Worm (Caenorhabditis elegans) whole organism, mixed stage, embryonic: Measurements from ENCODE around the gene F49E2.5.

ENCODE experiments used
- M03D4.4 ChIP-seq: sonication (generic microtip); optimal IDR thresholded peaks from 2 replicates; lab custom pipeline; 2017; ENCODE audit warnings: mild to moderate bottlenecking, missing genetic modification characterization, missing compliant biosample characterization
- bed-3 ChIP-seq: fragments of 200-800 bp; sonication (Bioruptor generic); optimal IDR thresholded peaks from 3 replicates; lab custom pipeline; 2018; ENCODE audit warnings: mild to moderate bottlenecking, missing genetic modification characterization, moderate library complexity, missing compliant biosample characterization
- blmp-1 ChIP-seq: fragments of 150-350 bp; optimal IDR thresholded peaks from 2 replicates; lab custom pipeline; 2014; ENCODE audit warnings: missing biosample characterization, missing genetic modification characterization
- ceh-39 ChIP-seq: fragments of 150-350 bp; optimal IDR thresholded peaks from 2 replicates; lab custom pipeline; 2014; ENCODE audit warnings: missing biosample characterization, missing genetic modification characterization
- ceh-43 ChIP-seq: fragments of 200-800 bp; sonication (Bioruptor generic); optimal IDR thresholded peaks from 2 replicates; lab custom pipeline; 2018; ENCODE audit warnings: mild to moderate bottlenecking, missing genetic modification characterization, moderate library complexity, missing compliant biosample characterization
- ceh-83 ChIP-seq: fragments of 200-800 bp; sonication (Bioruptor generic); optimal IDR thresholded peaks from 2 replicates; lab custom pipeline; 2018; ENCODE audit warnings: mild to moderate bottlenecking, missing genetic modification characterization, missing compliant biosample characterization
- ces-1 ChIP-seq: fragments of 150-350 bp; optimal IDR thresholded peaks from 2 replicates; lab custom pipeline; 2014; ENCODE audit warnings: missing biosample characterization, missing genetic modification reagents, missing genetic modification characterization
- cnd-1 ChIP-seq: fragments of 200-800 bp; sonication (Bioruptor generic); optimal IDR thresholded peaks from 2 replicates; lab custom pipeline; 2018; ENCODE audit warnings: mild to moderate bottlenecking, missing genetic modification characterization, missing compliant biosample characterization
- drap-1 ChIP-seq: fragments of 200-800 bp; sonication (Bioruptor generic); optimal IDR thresholded peaks from 3 replicates; lab custom pipeline; 2018; ENCODE audit warnings: mild to moderate bottlenecking, missing genetic modification characterization, missing compliant biosample characterization
- elt-1 ChIP-seq: sonication (generic microtip); optimal IDR thresholded peaks from 2 replicates; lab custom pipeline; 2017; ENCODE audit warnings: missing genetic modification characterization, mild to moderate bottlenecking, missing compliant biosample characterization, antibody characterized with exemption, moderate library complexity, borderline replicate concordance; ENCODE audit not compliant: insufficient read depth
- elt-3 ChIP-seq: fragments of 150-350 bp; optimal IDR thresholded peaks from 2 replicates; lab custom pipeline; 2014; ENCODE audit warnings: missing biosample characterization, missing genetic modification characterization
- flh-1 ChIP-seq: fragments of 200-800 bp; sonication (Bioruptor generic); optimal IDR thresholded peaks from 2 replicates; lab custom pipeline; 2018; ENCODE audit warnings: mild to moderate bottlenecking, missing genetic modification characterization, moderate library complexity, missing compliant biosample characterization
- ham-2 ChIP-seq: fragments of 200-800 bp; sonication (Bioruptor generic); optimal IDR thresholded peaks from 2 replicates; lab custom pipeline; 2018; ENCODE audit warnings: mild to moderate bottlenecking, missing genetic modification characterization, missing compliant biosample characterization
- hlh-1 ChIP-seq: fragments of 150-350 bp; optimal IDR thresholded peaks from 2 replicates; lab custom pipeline; 2014; ENCODE audit warnings: missing biosample characterization, missing genetic modification reagents, missing genetic modification characterization
- lin-13 ChIP-seq: fragments of 150-350 bp; optimal IDR thresholded peaks from 2 replicates; lab custom pipeline; 2014; ENCODE audit warnings: missing biosample characterization, missing genetic modification characterization
- lin-32 ChIP-seq: fragments of 200-800 bp; sonication (Bioruptor generic); optimal IDR thresholded peaks from 2 replicates; lab custom pipeline; 2018; ENCODE audit warnings: mild to moderate bottlenecking, missing genetic modification characterization, missing compliant biosample characterization
- lsy-2 ChIP-seq: fragments of 150-350 bp; optimal IDR thresholded peaks from 2 replicates; lab custom pipeline; 2014; ENCODE audit warnings: missing biosample characterization, missing genetic modification characterization
- mls-2 ChIP-seq: sonication (generic microtip); optimal IDR thresholded peaks from 2 replicates; lab custom pipeline; 2016; ENCODE audit warnings: mild to moderate bottlenecking, missing genetic modification characterization, moderate library complexity, missing compliant biosample characterization
- nhr-12 ChIP-seq: fragments of 150-350 bp; optimal IDR thresholded peaks from 2 replicates; lab custom pipeline; 2014; ENCODE audit warnings: missing biosample characterization, missing genetic modification characterization
- nhr-2 ChIP-seq: fragments of 150-350 bp; optimal IDR thresholded peaks from 2 replicates; lab custom pipeline; 2014; ENCODE audit warnings: missing biosample characterization, missing genetic modification characterization
- nhr-237 ChIP-seq: fragments of 150-350 bp; optimal IDR thresholded peaks from 2 replicates; lab custom pipeline; 2014; ENCODE audit warnings: missing biosample characterization, missing genetic modification characterization
- nhr-76 ChIP-seq: sonication (generic microtip); optimal IDR thresholded peaks from 2 replicates; lab custom pipeline; 2017; ENCODE audit warnings: missing biosample characterization, missing genetic modification characterization
- pha-4 ChIP-seq: fragments of 150-350 bp; optimal IDR thresholded peaks from 2 replicates; lab custom pipeline; 2018; ENCODE audit warnings: missing biosample characterization, missing genetic modification reagents, missing genetic modification characterization
- sem-2 ChIP-seq: fragments of 200-800 bp; sonication (Bioruptor generic); optimal IDR thresholded peaks from 2 replicates; lab custom pipeline; 2018; ENCODE audit warnings: mild to moderate bottlenecking, missing genetic modification characterization, missing compliant biosample characterization
- snpc-4 ChIP-seq: fragments of 150-350 bp; optimal IDR thresholded peaks from 2 replicates; lab custom pipeline; 2014; ENCODE audit warnings: missing biosample characterization, missing genetic modification characterization
- sptf-1 ChIP-seq: sonication (generic microtip); optimal IDR thresholded peaks from 2 replicates; lab custom pipeline; 2017; ENCODE audit warnings: mild to moderate bottlenecking, missing genetic modification characterization, moderate library complexity, missing compliant biosample characterization
- tbx-8 ChIP-seq: fragments of 200-800 bp; sonication (Bioruptor generic); optimal IDR thresholded peaks from 2 replicates; lab custom pipeline; 2018; ENCODE audit warnings: mild to moderate bottlenecking, missing genetic modification characterization, moderate library complexity, missing compliant biosample characterization
- unc-120 ChIP-seq: sonication (generic microtip); optimal IDR thresholded peaks from 2 replicates; lab custom pipeline; 2017; ENCODE audit warnings: missing genetic modification characterization, missing compliant biosample characterization; ENCODE audit not compliant: poor library complexity, severe bottlenecking
- unc-39 ChIP-seq: fragments of 150-350 bp; optimal IDR thresholded peaks from 2 replicates; lab custom pipeline; 2014; ENCODE audit warnings: missing biosample characterization, missing genetic modification characterization
- unc-62 ChIP-seq: fragments of 150-350 bp; optimal IDR thresholded peaks from 2 replicates; lab custom pipeline; 2014; ENCODE audit warnings: missing biosample characterization, missing genetic modification reagents, missing genetic modification characterization
- zip-8 ChIP-seq: fragments of 150-350 bp; optimal IDR thresholded peaks from 2 replicates; lab custom pipeline; 2014; ENCODE audit warnings: missing biosample characterization, missing genetic modification characterization
- ztf-11 ChIP-seq: fragments of 150-350 bp; optimal IDR thresholded peaks from 2 replicates; lab custom pipeline; 2014; ENCODE audit warnings: missing biosample characterization, missing genetic modification characterization

F49E2.5 gene

DNA sequence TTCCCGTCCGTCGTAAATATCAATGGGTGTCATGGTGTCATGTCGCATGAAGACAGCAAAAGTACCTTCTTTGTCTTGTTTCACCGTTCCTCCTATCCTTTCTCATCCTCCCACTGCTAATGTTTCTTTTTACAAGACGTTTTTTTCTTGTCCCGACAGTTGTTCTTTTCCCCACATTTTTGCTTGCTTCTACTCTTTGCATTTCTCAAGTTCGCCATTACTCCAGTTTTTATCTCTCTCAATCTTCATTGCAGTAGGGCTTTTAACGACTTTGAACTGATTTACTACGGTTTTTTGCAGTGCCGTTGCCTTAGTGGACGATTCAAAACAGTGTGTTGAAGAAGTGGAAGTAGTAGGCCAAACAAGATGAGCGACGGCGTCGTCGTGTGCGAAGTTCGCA, 14.1 kb upstream of the F49E2.5 start, which contains the start of gene C07B5.4:
C07B5.4 (plus strand) TSS at position 301 of the 400 bp plus-strand sequence.
- no peak for TF ChIP-seq ceh-39
- TF ChIP-seq M03D4.4 (tag; lab: Kevin White, UChicago): no peak
- no peak for TF ChIP-seq nhr-12
- no peak for TF ChIP-seq hlh-1 (tag; lab: Kevin White, UChicago)
- no peak for TF ChIP-seq mls-2 (tag; lab: Kevin White, UChicago)
- no peak for TF ChIP-seq blmp-1
- no peak for TF ChIP-seq pha-4 (tag; lab: Kevin White, UChicago)
- no peak for TF ChIP-seq unc-120
- no peak for TF ChIP-seq zip-8 (tag; lab: Kevin White, UChicago)
- no peak for TF ChIP-seq lsy-2 (tag; lab: Kevin White, UChicago)
- TF ChIP-seq sptf-1 (tag; lab: Kevin White, UChicago): no peak
- no peak for TF ChIP-seq lin-32 (GFP tag; lab: Kevin White, UChicago)
- TF ChIP-seq elt-1 (tag; lab: Kevin White, UChicago): no peak
- no peak for TF ChIP-seq bed-3 (GFP tag; lab: Kevin White, UChicago)
- no peak for TF ChIP-seq flh-1
- no peak for TF ChIP-seq sem-2 (GFP tag; lab: Kevin White, UChicago)
- TF ChIP-seq ceh-83 (GFP tag; lab: Kevin White, UChicago): no peak
- no peak for TF ChIP-seq drap-1 (GFP tag; lab: Kevin White, UChicago)

DNA sequence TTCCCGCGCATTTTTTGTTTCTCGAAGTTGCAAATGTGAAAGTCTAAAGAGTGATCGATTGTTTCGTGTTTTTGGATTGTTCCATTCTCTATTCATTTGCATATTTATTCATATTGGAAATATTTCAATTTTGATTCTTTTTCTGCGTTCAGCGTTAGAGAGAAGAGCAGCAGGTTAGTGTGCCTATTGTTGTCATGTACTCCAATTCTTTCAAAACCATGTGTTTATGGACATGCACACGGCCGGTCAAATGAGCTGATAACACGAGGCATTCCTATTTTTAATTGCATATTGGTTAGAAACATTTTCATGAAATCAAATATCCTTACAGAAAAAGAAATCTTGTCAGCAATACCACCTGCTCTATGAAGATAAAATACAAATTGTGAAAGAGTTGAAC, 11.8 kb upstream of the F49E2.5 start:
- TF ChIP-seq ceh-39: no peak
- TF ChIP-seq M03D4.4 (tag; lab: Kevin White, UChicago): no peak
- TF ChIP-seq nhr-237 (tag; lab: Kevin White, UChicago): no peak
- no peak for TF ChIP-seq tbx-8
- no peak for TF ChIP-seq ceh-43 (GFP tag; lab: Kevin White, UChicago)
- TF ChIP-seq lsy-2 (tag; lab: Kevin White, UChicago): no peak
- no peak for TF ChIP-seq bed-3 (GFP tag; lab: Kevin White, UChicago)
- TF ChIP-seq hlh-1 (tag; lab: Kevin White, UChicago): no peak
- no peak for TF ChIP-seq blmp-1
- TF ChIP-seq cnd-1 (tag; lab: Kevin White, UChicago): no peak
- TF ChIP-seq elt-3: no peak
- no peak for TF ChIP-seq flh-1
- no peak for TF ChIP-seq unc-120
- no peak for TF ChIP-seq drap-1 (GFP tag; lab: Kevin White, UChicago)
- no peak for TF ChIP-seq unc-39 (tag; lab: Kevin White, UChicago)

DNA sequence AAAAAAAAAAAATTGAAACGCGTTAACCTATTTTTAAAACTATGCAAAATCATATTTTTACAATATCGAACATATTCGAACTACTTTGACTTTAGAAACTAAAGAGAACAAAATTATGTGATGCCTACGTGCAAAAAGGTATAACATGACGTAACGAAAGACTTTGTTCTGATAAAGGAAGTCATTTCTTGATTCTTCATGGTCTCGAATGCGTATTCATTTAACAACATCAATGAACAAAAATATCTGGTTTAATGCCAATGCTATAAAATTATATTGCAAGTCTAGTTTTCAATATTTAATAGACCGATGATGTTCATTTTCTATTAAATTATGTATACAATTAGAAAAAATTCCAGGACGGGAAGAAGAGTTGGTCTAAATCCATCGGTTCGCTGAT, 7.4 kb upstream of the F49E2.5 start:
- TF ChIP-seq nhr-2 (tag; lab: Kevin White, UChicago) (no peak), bed-3 (GFP tag; lab: Kevin White, UChicago) (no peak), unc-62 (GFP tag; lab: Kevin White, UChicago) (no peak), snpc-4 (no peak), ztf-11 (no peak), blmp-1 (no peak), elt-3 (no peak)
- TF ChIP-seq, all 35 proteins: peak for 0

DNA sequence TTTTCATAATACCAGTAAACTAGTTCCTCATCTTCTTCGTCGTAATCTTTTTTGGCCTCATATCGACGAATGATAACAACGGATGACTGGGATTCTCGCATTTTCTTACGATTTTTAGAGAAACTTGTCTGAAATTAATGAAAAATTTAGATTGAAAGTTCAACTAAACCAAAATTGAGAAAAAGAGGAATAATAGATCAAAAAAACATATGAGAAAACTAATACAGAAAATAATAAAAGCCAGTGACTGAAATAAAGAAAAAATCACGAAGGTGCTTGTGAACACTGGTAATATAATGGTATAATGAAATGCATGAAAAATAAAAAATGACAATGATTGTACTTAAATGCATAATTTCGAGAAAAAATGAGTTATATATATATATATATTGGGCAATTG, 6.8 kb upstream of the F49E2.5 start, which contains the start of gene C07B5.8:
C07B5.8 (minus strand) TSS at position 101 of the 400 bp plus-strand sequence.
- no peak for TF ChIP-seq lin-32 (GFP tag; lab: Kevin White, UChicago)
- no peak for TF ChIP-seq ham-2 (GFP tag; lab: Kevin White, UChicago)
- TF ChIP-seq sem-2 (GFP tag; lab: Kevin White, UChicago): no peak
- TF ChIP-seq elt-1 (tag; lab: Kevin White, UChicago): no peak
- TF ChIP-seq nhr-76: no peak
- no peak for TF ChIP-seq hlh-1 (tag; lab: Kevin White, UChicago)
- TF ChIP-seq blmp-1: no peak
- no peak for TF ChIP-seq bed-3 (GFP tag; lab: Kevin White, UChicago)
- no peak for TF ChIP-seq flh-1
- TF ChIP-seq sptf-1 (tag; lab: Kevin White, UChicago): no peak
- no peak for TF ChIP-seq unc-120
- TF ChIP-seq ces-1 (GFP tag; lab: Kevin White, UChicago): no peak
- no peak for TF ChIP-seq ceh-39

DNA sequence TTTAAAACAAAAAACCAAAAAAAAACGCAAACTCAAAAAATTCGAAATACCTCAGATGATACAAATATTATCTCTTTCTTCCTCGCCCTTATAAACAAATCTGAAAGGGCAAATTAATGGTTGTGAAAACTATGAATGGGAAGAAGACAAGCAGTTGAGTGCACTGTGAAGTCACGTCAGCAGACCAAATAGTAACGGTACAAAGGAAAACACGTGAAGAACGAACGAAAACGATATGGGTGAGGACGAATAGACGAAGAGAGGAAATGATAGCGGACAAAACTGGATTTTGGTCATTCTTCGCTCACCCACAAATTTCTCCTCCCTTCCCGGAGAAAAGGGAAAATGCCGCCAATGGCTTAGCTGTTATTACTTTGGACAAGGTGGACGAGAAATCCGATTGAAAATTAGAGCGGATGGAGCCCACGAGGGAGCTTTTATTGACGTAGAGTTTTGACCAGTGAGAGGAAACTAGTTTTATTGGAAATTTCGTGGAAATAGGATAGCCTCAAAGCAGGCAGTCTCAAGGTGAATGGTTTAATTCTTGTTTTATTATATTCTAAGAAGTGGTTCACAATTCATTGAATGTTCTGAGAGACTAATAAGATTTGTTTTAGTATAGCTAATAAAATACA, 5.8 kb upstream of the F49E2.5 start:
- TF ChIP-seq hlh-1 (tag; lab: Kevin White, UChicago): no peak
- TF ChIP-seq unc-120: no peak
- TF ChIP-seq lin-32 (GFP tag; lab: Kevin White, UChicago): no peak
- TF ChIP-seq ham-2 (GFP tag; lab: Kevin White, UChicago): no peak
- TF ChIP-seq ceh-83 (GFP tag; lab: Kevin White, UChicago): no peak
- no peak for TF ChIP-seq sem-2 (GFP tag; lab: Kevin White, UChicago)
- no peak for TF ChIP-seq M03D4.4 (tag; lab: Kevin White, UChicago)
- TF ChIP-seq ceh-39: no peak
- no peak for TF ChIP-seq snpc-4
- TF ChIP-seq sptf-1 (tag; lab: Kevin White, UChicago): no peak
- TF ChIP-seq elt-1 (tag; lab: Kevin White, UChicago): no peak
- no peak for TF ChIP-seq nhr-237 (tag; lab: Kevin White, UChicago)
- no peak for TF ChIP-seq flh-1
- TF ChIP-seq ceh-43 (GFP tag; lab: Kevin White, UChicago): no peak
- TF ChIP-seq lin-13 (tag; lab: Kevin White, UChicago): no peak
- no peak for TF ChIP-seq mls-2 (tag; lab: Kevin White, UChicago)
- TF ChIP-seq unc-62 (GFP tag; lab: Kevin White, UChicago): no peak
- no peak for TF ChIP-seq blmp-1
- no peak for TF ChIP-seq unc-39 (tag; lab: Kevin White, UChicago)
- TF ChIP-seq, all 35 proteins: peak for 0
